Worm (Caenorhabditis elegans) whole organism, L1 larva: Measurements from ENCODE around the gene W08E12.7.
A peak's percentile ranks its signal among the peaks of the same experiment; 100 is the strongest.
"Not testable (repeated sequence)": the region's sequence is repeated elsewhere in the genome, so short reads cannot be mapped to it uniquely, and the experiment has no call there.

Experiments used
- C04F5.9 ChIP-seq: sonication (generic microtip); optimal IDR thresholded peaks from 2 replicates; lab custom pipeline; 2016; ENCODE audit warnings: missing genetic modification characterization, missing compliant biosample characterization
- aha-1 ChIP-seq: fragments of 150-350 bp; optimal IDR thresholded peaks from 2 replicates; lab custom pipeline; 2014; ENCODE audit warnings: missing biosample characterization, missing genetic modification characterization
- aly-2 ChIP-seq: fragments of 150-350 bp; optimal IDR thresholded peaks from 2 replicates; lab custom pipeline; 2014; ENCODE audit warnings: missing biosample characterization, missing genetic modification characterization
- blmp-1 ChIP-seq: fragments of 150-350 bp; optimal IDR thresholded peaks from 2 replicates; lab custom pipeline; 2014; ENCODE audit warnings: missing biosample characterization, missing genetic modification characterization
- ceh-8 ChIP-seq: fragments of 200-800 bp; sonication (Bioruptor generic); optimal IDR thresholded peaks from 2 replicates; lab custom pipeline; 2018; ENCODE audit warnings: mild to moderate bottlenecking, missing genetic modification characterization, moderate library complexity, missing compliant biosample characterization
- ceh-82 ChIP-seq, 3 experiments: fragments of 150-350 bp in 1 of 3; sonication (generic microtip) in 2 of 3; optimal IDR thresholded peaks; 2 replicates each; lab custom pipeline; 2014 to 2017; ENCODE audit warnings: missing biosample characterization in 3 of 3, missing genetic modification characterization in 3 of 3
- ceh-88 ChIP-seq: fragments of 200-800 bp; sonication (Bioruptor generic); IDR thresholded peaks from 2 replicates; pipeline ENCODE4 v1.3.6; 2022; ENCODE audit warnings: missing genetic modification characterization, missing compliant biosample characterization
- dpl-1 ChIP-seq, 3 experiments: fragments of 150-350 bp in 2 of 3; sonication (generic microtip) in 1 of 3; optimal IDR thresholded peaks; 2 replicates each; lab custom pipeline; 2014 to 2017; ENCODE audit warnings: missing biosample characterization in 3 of 3, missing genetic modification characterization in 3 of 3, missing genetic modification reagents in 3 of 3
- dsc-1 ChIP-seq: sonication (generic microtip); optimal IDR thresholded peaks from 2 replicates; lab custom pipeline; 2016; ENCODE audit warnings: mild to moderate bottlenecking, missing genetic modification characterization, missing compliant biosample characterization
- efl-1 ChIP-seq, 4 experiments: fragments of 150-350 bp; optimal IDR thresholded peaks in 3 of 4; peaks in 1 of 4; 1 replicate in 1 of 4; 2 replicates in 3 of 4; lab custom pipeline; 2014; ENCODE audit warnings: missing biosample characterization in 2 of 4, missing genetic modification characterization in 2 of 4, missing genetic modification reagents in 2 of 4
- egl-13 ChIP-seq: sonication (generic microtip); optimal IDR thresholded peaks from 2 replicates; lab custom pipeline; 2016; ENCODE audit warnings: missing genotype, missing genetic modification reagents, missing genetic modification characterization, missing compliant biosample characterization
- elt-3 ChIP-seq, 6 experiments: fragments of 150-350 bp in 1 of 6; sonication (generic microtip); optimal IDR thresholded peaks; 2 replicates each; lab custom pipeline; 2017 to 2018; ENCODE audit warnings: missing biosample characterization in 6 of 6, missing genetic modification characterization in 6 of 6, inconsistent platforms in 1 of 6
- grh-1 ChIP-seq: fragments of 200-800 bp; sonication (Bioruptor generic); IDR thresholded peaks from 2 replicates; pipeline ENCODE4 v1.3.6; 2022; ENCODE audit warnings: missing genetic modification reagents, missing genetic modification characterization, missing compliant biosample characterization
- hlh-4 ChIP-seq: sonication (generic microtip); optimal IDR thresholded peaks from 2 replicates; lab custom pipeline; 2016; ENCODE audit warnings: mild to moderate bottlenecking, missing genetic modification characterization, missing compliant biosample characterization
- irx-1 ChIP-seq: sonication (generic microtip); optimal IDR thresholded peaks from 2 replicates; lab custom pipeline; 2016; ENCODE audit warnings: missing genetic modification characterization, missing compliant biosample characterization
- isw-1 ChIP-seq: fragments of 200-800 bp; sonication (Bioruptor generic); IDR thresholded peaks from 2 replicates; pipeline ENCODE4 v1.3.6; 2022; ENCODE audit warnings: missing genetic modification characterization, missing compliant biosample characterization
- lin-13 ChIP-seq: fragments of 150-350 bp; optimal IDR thresholded peaks from 2 replicates; lab custom pipeline; 2014; ENCODE audit warnings: missing biosample characterization, missing genetic modification reagents, missing genetic modification characterization
- lin-14 ChIP-seq: fragments of 200-800 bp; sonication (Bioruptor generic); optimal IDR thresholded peaks from 2 replicates; lab custom pipeline; 2018; ENCODE audit warnings: mild to moderate bottlenecking, missing genetic modification characterization, moderate library complexity, missing compliant biosample characterization
- lin-15B ChIP-seq: fragments of 150-350 bp; sonication (generic microtip); optimal IDR thresholded peaks from 3 replicates; lab custom pipeline; 2014; ENCODE audit warnings: missing biosample characterization, missing genetic modification characterization
- lin-39 ChIP-seq: fragments of 150-350 bp; optimal IDR thresholded peaks from 2 replicates; lab custom pipeline; 2014; ENCODE audit warnings: missing biosample characterization, missing genetic modification reagents, missing genetic modification characterization
- lsy-2 ChIP-seq, 2 experiments: fragments of 150-350 bp; optimal IDR thresholded peaks; 2 replicates each; lab custom pipeline; 2014; ENCODE audit warnings: missing biosample characterization in 2 of 2, missing genetic modification characterization in 2 of 2
- mab-9 ChIP-seq: fragments of 200-800 bp; sonication (Bioruptor generic); IDR thresholded peaks from 2 replicates; pipeline ENCODE4 v1.3.6; 2022; ENCODE audit warnings: missing genetic modification reagents, missing genetic modification characterization, missing compliant biosample characterization
- mdl-1 ChIP-seq, 2 experiments: fragments of 150-350 bp; optimal IDR thresholded peaks; 2 replicates each; lab custom pipeline; 2014 to 2017; ENCODE audit warnings: missing biosample characterization in 2 of 2, missing genetic modification characterization in 2 of 2, inconsistent platforms in 1 of 2
- mep-1 ChIP-seq: fragments of 150-350 bp; optimal IDR thresholded peaks from 2 replicates; lab custom pipeline; 2014; ENCODE audit warnings: missing biosample characterization, missing genetic modification characterization
- nhr-11 ChIP-seq: fragments of 150-350 bp; optimal IDR thresholded peaks from 2 replicates; lab custom pipeline; 2014; ENCODE audit warnings: missing biosample characterization, missing genetic modification characterization
- nhr-12 ChIP-seq: sonication (generic microtip); optimal IDR thresholded peaks from 2 replicates; lab custom pipeline; 2017; ENCODE audit warnings: missing biosample characterization, missing genetic modification characterization
- nhr-19 ChIP-seq: fragments of 200-800 bp; sonication (Bioruptor generic); conservative IDR thresholded peaks from 2 replicates; pipeline ENCODE4 v1.3.6; 2022; ENCODE audit warnings: missing genetic modification characterization, missing compliant biosample characterization
- nhr-20 ChIP-seq: sonication (generic microtip); optimal IDR thresholded peaks from 2 replicates; lab custom pipeline; 2016; ENCODE audit warnings: mild to moderate bottlenecking, missing genetic modification characterization, missing compliant biosample characterization
- nhr-28 ChIP-seq: fragments of 150-350 bp; optimal IDR thresholded peaks from 2 replicates; lab custom pipeline; 2014; ENCODE audit warnings: missing biosample characterization, missing genetic modification characterization
- nhr-47 ChIP-seq: sonication (generic microtip); optimal IDR thresholded peaks from 2 replicates; lab custom pipeline; 2016; ENCODE audit warnings: mild to moderate bottlenecking, missing genetic modification characterization, moderate library complexity, missing compliant biosample characterization
- nhr-71 ChIP-seq: sonication (generic microtip); optimal IDR thresholded peaks from 2 replicates; lab custom pipeline; 2016; ENCODE audit warnings: mild to moderate bottlenecking, missing genetic modification characterization, moderate library complexity, missing compliant biosample characterization
- nhr-77 ChIP-seq: fragments of 150-350 bp; optimal IDR thresholded peaks from 2 replicates; lab custom pipeline; 2014; ENCODE audit warnings: missing biosample characterization, missing genetic modification characterization
- nhr-90 ChIP-seq: sonication (generic microtip); optimal IDR thresholded peaks from 2 replicates; lab custom pipeline; 2016; ENCODE audit warnings: mild to moderate bottlenecking, missing genetic modification characterization, missing compliant biosample characterization; ENCODE audit not compliant: poor library complexity
- pag-3 ChIP-seq: sonication (generic microtip); optimal IDR thresholded peaks from 2 replicates; lab custom pipeline; 2017; ENCODE audit warnings: missing genetic modification characterization, mild to moderate bottlenecking, missing compliant biosample characterization, antibody characterized with exemption, borderline replicate concordance; ENCODE audit not compliant: insufficient read depth
- pax-3 ChIP-seq: fragments of 200-800 bp; sonication (Bioruptor generic); optimal IDR thresholded peaks from 2 replicates; lab custom pipeline; 2018; ENCODE audit warnings: mild to moderate bottlenecking, missing genetic modification characterization, moderate library complexity, missing compliant biosample characterization
- rnt-1 ChIP-seq: sonication (generic microtip); optimal IDR thresholded peaks from 2 replicates; lab custom pipeline; 2016; ENCODE audit warnings: mild to moderate bottlenecking, missing genetic modification characterization, moderate library complexity, missing compliant biosample characterization
- snu-23 ChIP-seq: sonication (generic microtip); optimal IDR thresholded peaks from 2 replicates; lab custom pipeline; 2016; ENCODE audit warnings: missing genetic modification characterization, missing compliant biosample characterization
- sox-4 ChIP-seq: sonication (generic microtip); optimal IDR thresholded peaks from 2 replicates; lab custom pipeline; 2016; ENCODE audit warnings: missing genetic modification characterization, missing compliant biosample characterization
- swsn-7 ChIP-seq: sonication (generic microtip); optimal IDR thresholded peaks from 2 replicates; lab custom pipeline; 2016; ENCODE audit warnings: missing genetic modification characterization, missing compliant biosample characterization
- tbx-2 ChIP-seq: sonication (generic microtip); optimal IDR thresholded peaks from 2 replicates; lab custom pipeline; 2016; ENCODE audit warnings: missing genetic modification characterization, missing compliant biosample characterization
- unc-86 ChIP-seq: sonication (generic microtip); optimal IDR thresholded peaks from 2 replicates; lab custom pipeline; 2016; ENCODE audit warnings: missing genetic modification characterization, missing compliant biosample characterization
- unc-98 ChIP-seq: fragments of 200-800 bp; sonication (Bioruptor generic); IDR thresholded peaks from 2 replicates; pipeline ENCODE4 v1.3.6; 2022; ENCODE audit warnings: missing genetic modification characterization, missing compliant biosample characterization
- zip-4 ChIP-seq: fragments of 200-800 bp; sonication (Bioruptor generic); optimal IDR thresholded peaks from 2 replicates; lab custom pipeline; 2018; ENCODE audit warnings: mild to moderate bottlenecking, missing genetic modification characterization, moderate library complexity, missing compliant biosample characterization
- ztf-11 ChIP-seq, 2 experiments: sonication (generic microtip); optimal IDR thresholded peaks; 2 replicates each; lab custom pipeline; 2016 to 2017; ENCODE audit warnings: missing genetic modification characterization in 2 of 2, missing biosample characterization in 1 of 2, missing compliant biosample characterization in 1 of 2
- ztf-4 ChIP-seq: fragments of 150-350 bp; optimal IDR thresholded peaks from 2 replicates; lab custom pipeline; 2014; ENCODE audit warnings: missing biosample characterization, missing genetic modification characterization

Gene W08E12.7

DNA sequence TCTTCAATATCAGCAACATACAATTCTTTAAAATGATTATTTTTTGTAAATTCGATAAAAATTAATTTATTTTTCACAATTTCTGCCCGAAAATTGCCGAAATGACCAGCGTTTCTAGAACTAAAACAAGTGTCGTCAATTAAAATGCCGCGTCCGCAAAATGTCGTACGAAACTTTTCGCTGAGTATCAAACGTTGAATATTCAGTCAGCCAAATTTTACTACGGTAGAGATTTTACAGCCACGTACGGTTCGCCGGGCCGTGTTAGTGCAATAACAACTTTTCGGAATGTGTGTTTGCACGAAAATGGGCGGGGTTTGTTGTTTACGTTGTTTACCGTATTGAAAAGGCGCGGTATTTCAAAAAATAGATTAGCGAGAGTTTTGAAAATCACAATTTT, 18.4 kb downstream of the W08E12.7 start (continued):
- TF ChIP-seq lin-14 (GFP tag; lab: Kevin White, UChicago), result peak; percentile 74
- TF ChIP-seq ztf-11 (tag; optimal IDR thresholded peaks at IDR 0.05; lab: Kevin White, UChicago), result peak in 1 of 2 experiments; percentile 1
- peak; percentile 49 to 72 (median 63) for TF ChIP-seq dpl-1 (GFP tag; optimal IDR thresholded peaks at IDR 0.05; lab: Kevin White, UChicago)
- TF ChIP-seq isw-1 (GFP tag; lab: Robert Waterston, UW), result peak; percentile 88
- TF ChIP-seq dsc-1, result peak; percentile 46
- TF ChIP-seq irx-1 (tag; lab: Kevin White, UChicago), result peak; percentile 53
- TF ChIP-seq grh-1 (GFP tag; lab: Robert Waterston, UW), result peak; percentile 98
- peak; percentile 59 for TF ChIP-seq C04F5.9 (tag; lab: Kevin White, UChicago)
- TF ChIP-seq rnt-1, result peak; percentile 55
- peak in 1 of 2 experiments; percentile 7 for TF ChIP-seq mdl-1 (tag; optimal IDR thresholded peaks at IDR 0.05; lab: Kevin White, UChicago)
- peak; percentile 41 for TF ChIP-seq lin-15B (tag; lab: Kevin White, UChicago)
- peak; percentile 37 for TF ChIP-seq pax-3 (tag; lab: Kevin White, UChicago)
- TF ChIP-seq zip-4, result peak; percentile 28
- TF ChIP-seq mab-9 (GFP tag; lab: Robert Waterston, UW), result peak; percentile 92
- TF ChIP-seq nhr-71 (tag; lab: Kevin White, UChicago), result peak; percentile 81
- TF ChIP-seq unc-86 (tag; lab: Kevin White, UChicago), result peak; percentile 33
- peak; percentile 69 for TF ChIP-seq snu-23 (GFP tag; lab: Kevin White, UChicago)
- TF ChIP-seq unc-98 (GFP tag; lab: Robert Waterston, UW), result peak; percentile 45; the same call in 1 of the 2 replicates
- TF ChIP-seq elt-3 (tag; optimal IDR thresholded peaks at IDR 0.05; lab: Kevin White, UChicago), result peak in 1 of 6 experiments; percentile 8

DNA sequence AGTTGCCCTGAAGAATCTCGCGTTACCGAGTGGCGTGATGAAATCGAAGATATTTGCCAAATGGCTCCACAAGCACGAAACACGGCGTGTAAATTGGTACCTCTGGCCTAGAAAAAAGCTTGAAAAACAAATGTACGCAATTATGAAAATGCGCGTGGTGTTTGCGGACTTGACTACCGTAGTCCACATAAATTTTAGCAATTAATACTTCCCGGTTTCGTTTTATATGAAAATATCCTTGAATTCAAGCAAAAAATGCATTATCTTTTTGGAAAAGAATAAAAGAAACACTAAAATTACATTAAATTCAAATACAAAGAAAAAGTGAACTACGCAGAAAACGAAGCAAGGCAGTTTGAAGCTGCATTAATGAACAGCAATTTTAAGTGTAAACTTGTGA, 19.2 kb downstream of the W08E12.7 start:
- TF ChIP-seq lsy-2 (tag; optimal IDR thresholded peaks at IDR 0.05; lab: Kevin White, UChicago), result peak in 1 of 2 experiments; percentile 56

- TF ChIP-seq nhr-47; nhr-12 (tag; lab: Kevin White, UChicago); nhr-77: not testable (repeated sequence)
Measured at ce11 chrIV:3331758-3332157, 36.8 kb downstream of the W08E12.7 start, which contains the start of gene F42A6.5. Gene F42A6.5, minus strand, starts transcription at chrIV:3331858.

- TF ChIP-seq ceh-82 (tag; optimal IDR thresholded peaks at IDR 0.05; lab: Kevin White, UChicago) (no peak), lin-13 (no peak), lsy-2 (tag; optimal IDR thresholded peaks at IDR 0.05; lab: Kevin White, UChicago) (peak in 1 of 2 experiments; percentile 13), nhr-19 (0 out of 2 replicates have a peak, but pooled peaks have one; percentile 13), unc-98 (GFP tag; lab: Robert Waterston, UW) (no peak), efl-1 (optimal IDR thresholded peaks at IDR 0.05; lab: Kevin White, UChicago) (peak; percentile 8 to 35), efl-1 (GFP tag; optimal IDR thresholded peaks at IDR 0.05 in 1 of 2; lab: Kevin White, UChicago) (peak in 1 of 2 experiments; percentile 71), nhr-47 (peak; percentile 22), nhr-28 (tag; lab: Kevin White, UChicago) (no peak), swsn-7 (tag; lab: Kevin White, UChicago) (peak; percentile 6), ztf-4 (peak; percentile 8), nhr-11 (tag; lab: Kevin White, UChicago) (no peak), blmp-1 (tag; lab: Kevin White, UChicago) (no peak), lin-15B (tag; lab: Kevin White, UChicago) (no peak), ceh-88 (GFP tag; lab: Robert Waterston, UW) (no peak), hlh-4 (no peak), nhr-20 (tag; lab: Kevin White, UChicago) (no peak), nhr-77 (no peak), ceh-8 (no peak), grh-1 (GFP tag; lab: Robert Waterston, UW) (no peak), pax-3 (tag; lab: Kevin White, UChicago) (no peak), nhr-90 (tag; lab: Kevin White, UChicago) (no peak), snu-23 (GFP tag; lab: Kevin White, UChicago) (peak; percentile 18), sox-4 (no peak), pag-3 (tag; lab: Kevin White, UChicago) (no peak), aha-1 (tag; lab: Kevin White, UChicago) (no peak), lin-39 (no peak), mab-9 (GFP tag; lab: Robert Waterston, UW) (no peak), tbx-2 (peak; percentile 5), egl-13 (tag; lab: Kevin White, UChicago) (no peak), aly-2 (tag; lab: Kevin White, UChicago) (peak; percentile 47), mep-1 (tag; lab: Kevin White, UChicago) (no peak)
Measured at ce11 chrIV:3336585-3336984, 41.6 kb downstream of the W08E12.7 start, which contains the start of gene F42A6.6. Gene F42A6.6, minus strand, starts transcription at chrIV:3336873.
